Worm (Caenorhabditis elegans) whole organism, late embryonic: ENCODE results near the gene F47B10.8.

Experiments
- C08G9.2 ChIP-seq: sonication (generic microtip); optimal IDR thresholded peaks from 2 replicates; lab custom pipeline; 2016; ENCODE audit warnings: mild to moderate bottlenecking, missing genetic modification characterization, moderate library complexity, missing compliant biosample characterization
- C38D4.7 ChIP-seq: fragments of 200-800 bp; sonication (Bioruptor generic); optimal IDR thresholded peaks from 2 replicates; lab custom pipeline; 2018; ENCODE audit warnings: mild to moderate bottlenecking, missing genetic modification characterization, moderate library complexity, missing compliant biosample characterization
- F13H6.1 ChIP-seq: sonication (generic microtip); optimal IDR thresholded peaks from 2 replicates; lab custom pipeline; 2016; ENCODE audit warnings: missing genetic modification characterization, missing compliant biosample characterization
- Y22D7AL.16 ChIP-seq: sonication (generic microtip); optimal IDR thresholded peaks from 2 replicates; lab custom pipeline; 2016; ENCODE audit warnings: missing genetic modification characterization, missing compliant biosample characterization
- ahr-1 ChIP-seq: sonication (generic microtip); optimal IDR thresholded peaks from 2 replicates; lab custom pipeline; 2016; ENCODE audit warnings: missing genetic modification characterization, missing compliant biosample characterization
- ceh-18 ChIP-seq: sonication (generic microtip); optimal IDR thresholded peaks from 2 replicates; lab custom pipeline; 2016; ENCODE audit warnings: missing genetic modification characterization, missing compliant biosample characterization
- ceh-22 ChIP-seq: sonication (generic microtip); optimal IDR thresholded peaks from 2 replicates; lab custom pipeline; 2017; ENCODE audit warnings: missing biosample characterization, missing genetic modification characterization
- ceh-31 ChIP-seq: sonication (generic microtip); optimal IDR thresholded peaks from 2 replicates; lab custom pipeline; 2016; ENCODE audit warnings: missing genetic modification characterization, missing compliant biosample characterization
- ceh-34 ChIP-seq: sonication (generic microtip); optimal IDR thresholded peaks from 2 replicates; lab custom pipeline; 2016; ENCODE audit warnings: mild to moderate bottlenecking, missing genetic modification characterization, missing compliant biosample characterization
- ceh-45 ChIP-seq: fragments of 200-800 bp; sonication (Bioruptor generic); IDR thresholded peaks from 2 replicates; pipeline ENCODE4 v1.3.6; 2022; ENCODE audit warnings: missing genetic modification reagents, missing genetic modification characterization, missing compliant biosample characterization
- ceh-9 ChIP-seq: sonication (generic microtip); optimal IDR thresholded peaks from 2 replicates; lab custom pipeline; 2016; ENCODE audit warnings: mild to moderate bottlenecking, missing genetic modification characterization, inconsistent platforms, missing compliant biosample characterization
- fax-1 ChIP-seq: sonication (generic microtip); optimal IDR thresholded peaks from 2 replicates; lab custom pipeline; 2016; ENCODE audit warnings: missing genotype, missing genetic modification characterization, missing compliant biosample characterization
- fkh-10 ChIP-seq: fragments of 150-350 bp; optimal IDR thresholded peaks from 2 replicates; lab custom pipeline; 2014; ENCODE audit warnings: missing biosample characterization, missing genetic modification reagents, missing genetic modification characterization
- fkh-6 ChIP-seq: sonication (generic microtip); optimal IDR thresholded peaks from 2 replicates; lab custom pipeline; 2016; ENCODE audit warnings: missing genetic modification characterization, missing compliant biosample characterization
- gmeb-2 ChIP-seq: sonication (generic microtip); optimal IDR thresholded peaks from 2 replicates; lab custom pipeline; 2016; ENCODE audit warnings: missing genetic modification characterization, inconsistent platforms, missing compliant biosample characterization
- hlh-30 ChIP-seq: sonication (generic microtip); optimal IDR thresholded peaks from 2 replicates; lab custom pipeline; 2017; ENCODE audit warnings: antibody characterized with exemption, missing genetic modification characterization, missing compliant biosample characterization; ENCODE audit not compliant: insufficient read depth
- hlh-6 ChIP-seq: sonication (generic microtip); optimal IDR thresholded peaks from 2 replicates; lab custom pipeline; 2016; ENCODE audit warnings: missing genotype, missing genetic modification characterization, missing compliant biosample characterization
- madf-2 ChIP-seq: sonication (generic microtip); optimal IDR thresholded peaks from 2 replicates; lab custom pipeline; 2017; ENCODE audit warnings: missing genetic modification characterization, missing compliant biosample characterization
- nfya-1 ChIP-seq: sonication (generic microtip); optimal IDR thresholded peaks from 2 replicates; lab custom pipeline; 2017; ENCODE audit warnings: missing genetic modification characterization, mild to moderate bottlenecking, missing compliant biosample characterization, antibody characterized with exemption, moderate library complexity
- nhr-232 ChIP-seq: sonication (generic microtip); optimal IDR thresholded peaks from 2 replicates; lab custom pipeline; 2016; ENCODE audit warnings: missing genetic modification characterization, missing compliant biosample characterization
- odd-2 ChIP-seq: sonication (generic microtip); optimal IDR thresholded peaks from 2 replicates; lab custom pipeline; 2017; ENCODE audit warnings: antibody characterized with exemption, mild to moderate bottlenecking, missing genetic modification characterization, missing compliant biosample characterization
- pag-3 ChIP-seq: sonication (generic microtip); optimal IDR thresholded peaks from 2 replicates; lab custom pipeline; 2016; ENCODE audit warnings: missing compliant biosample characterization, missing genetic modification characterization, borderline replicate concordance
- pat-9 ChIP-seq: fragments of 200-800 bp; sonication (Bioruptor generic); optimal IDR thresholded peaks from 2 replicates; lab custom pipeline; 2018; ENCODE audit warnings: mild to moderate bottlenecking, missing genetic modification characterization, moderate library complexity, missing compliant biosample characterization
- pax-1 ChIP-seq: fragments of 150-350 bp; optimal IDR thresholded peaks from 2 replicates; lab custom pipeline; 2014; ENCODE audit warnings: missing biosample characterization, missing genetic modification characterization
- pha-2 ChIP-seq: sonication (generic microtip); optimal IDR thresholded peaks from 2 replicates; lab custom pipeline; 2017; ENCODE audit warnings: mild to moderate bottlenecking, missing genetic modification characterization, missing compliant biosample characterization
- pha-4 ChIP-seq: fragments of 150-350 bp; optimal IDR thresholded peaks from 2 replicates; lab custom pipeline; 2018; ENCODE audit warnings: missing biosample characterization, missing genetic modification reagents, missing genetic modification characterization
- ref-2 ChIP-seq: sonication (generic microtip); optimal IDR thresholded peaks from 2 replicates; lab custom pipeline; 2016; ENCODE audit warnings: missing genetic modification characterization, missing compliant biosample characterization
- sdc-2 ChIP-seq: sonication (generic microtip); optimal IDR thresholded peaks from 2 replicates; lab custom pipeline; 2016; ENCODE audit warnings: missing genotype, missing genetic modification characterization, missing compliant biosample characterization
- sox-2 ChIP-seq: fragments of 200-800 bp; sonication (Bioruptor generic); IDR thresholded peaks from 2 replicates; pipeline ENCODE4 v1.3.6; 2022; ENCODE audit warnings: missing genetic modification reagents, missing genetic modification characterization, missing compliant biosample characterization
- syd-9 ChIP-seq: sonication (generic microtip); optimal IDR thresholded peaks from 2 replicates; lab custom pipeline; 2016; ENCODE audit warnings: mild to moderate bottlenecking, missing genetic modification characterization, moderate library complexity, missing compliant biosample characterization
- tbx-2 ChIP-seq: sonication (generic microtip); optimal IDR thresholded peaks from 2 replicates; lab custom pipeline; 2016; ENCODE audit warnings: missing genetic modification characterization, missing compliant biosample characterization
- unc-42 ChIP-seq: sonication (generic microtip); optimal IDR thresholded peaks from 2 replicates; lab custom pipeline; 2016; ENCODE audit warnings: missing genotype, missing genetic modification characterization, missing compliant biosample characterization
- unc-55 ChIP-seq: sonication (generic microtip); optimal IDR thresholded peaks from 2 replicates; lab custom pipeline; 2017; ENCODE audit warnings: missing biosample characterization, missing genetic modification reagents, missing genetic modification characterization
- unc-86 ChIP-seq: sonication (generic microtip); optimal IDR thresholded peaks from 2 replicates; lab custom pipeline; 2016; ENCODE audit warnings: missing genetic modification characterization, missing compliant biosample characterization
- ztf-16 ChIP-seq: sonication (generic microtip); optimal IDR thresholded peaks from 2 replicates; lab custom pipeline; 2017; ENCODE audit warnings: missing genetic modification characterization, missing compliant biosample characterization

The F47B10.8 gene

ce11 chrX:10948852-10949251 is 38.2 kb upstream of the F47B10.8 start, which contains the start of gene T21B6.3:
Gene T21B6.3 (minus strand): TSS chrX:10948952.
- TF ChIP-seq fkh-10 (GFP tag; lab: Kevin White, UChicago), result no peak
- no peak for TF ChIP-seq Y22D7AL.16 (tag; lab: Kevin White, UChicago)
- TF ChIP-seq pha-2 (tag; lab: Kevin White, UChicago), result no peak
- TF ChIP-seq nhr-232 (tag; lab: Kevin White, UChicago), result no peak
- TF ChIP-seq hlh-30 (tag; lab: Kevin White, UChicago), result no peak
- no peak for TF ChIP-seq sox-2 (GFP tag; lab: Robert Waterston, UW)
- no peak for TF ChIP-seq gmeb-2 (tag; lab: Kevin White, UChicago)
- no peak for TF ChIP-seq C08G9.2 (tag; lab: Kevin White, UChicago)
- TF ChIP-seq sdc-2, result no peak
- TF ChIP-seq hlh-6 (tag; lab: Kevin White, UChicago), result no peak
- no peak for TF ChIP-seq unc-55 (GFP tag; lab: Kevin White, UChicago)
- TF ChIP-seq ceh-22 (tag; lab: Kevin White, UChicago), result no peak
- TF ChIP-seq F13H6.1 (tag; lab: Kevin White, UChicago), result no peak
- no peak for TF ChIP-seq fax-1
- no peak for TF ChIP-seq unc-86 (tag; lab: Kevin White, UChicago)
- TF ChIP-seq fkh-6 (tag; lab: Kevin White, UChicago), result no peak
- TF ChIP-seq ceh-45 (GFP tag; lab: Robert Waterston, UW), result no peak
- no peak for TF ChIP-seq pax-1 (tag; lab: Kevin White, UChicago)
- no peak for TF ChIP-seq ref-2 (tag; lab: Kevin White, UChicago)

- TF ChIP-seq ceh-45 (GFP tag; lab: Robert Waterston, UW) (no peak), nfya-1 (tag; lab: Kevin White, UChicago) (no peak), pag-3 (tag; lab: Kevin White, UChicago) (no peak), ceh-22 (tag; lab: Kevin White, UChicago) (no peak), ceh-9 (tag; lab: Kevin White, UChicago) (no peak), pat-9 (tag; lab: Kevin White, UChicago) (no peak), syd-9 (tag; lab: Kevin White, UChicago) (no peak), odd-2 (no peak), ceh-34 (tag; lab: Kevin White, UChicago) (no peak), ahr-1 (tag; lab: Kevin White, UChicago) (no peak)
Measured at ce11 chrX:10941255-10941654, 30.6 kb upstream of the F47B10.8 start, which contains the start of gene pho-7. Gene pho-7 (minus strand): TSS chrX:10941355.

ce11 chrX:10933308-10934014 is 22.8 kb upstream of the F47B10.8 start:
- TF ChIP-seq ztf-16 (tag; lab: Kevin White, UChicago) (no peak), madf-2 (tag; lab: Kevin White, UChicago) (no peak), unc-55 (GFP tag; lab: Kevin White, UChicago) (no peak), tbx-2 (tag; lab: Kevin White, UChicago) (no peak), pha-4 (no peak), pag-3 (tag; lab: Kevin White, UChicago) (no peak), C38D4.7 (GFP tag; lab: Kevin White, UChicago) (no peak), unc-42 (peak; percentile 64), ceh-31 (tag; lab: Kevin White, UChicago) (peak; percentile 36), syd-9 (tag; lab: Kevin White, UChicago) (no peak)

- TF ChIP-seq ceh-18 (tag; lab: Kevin White, UChicago) (no peak), unc-55 (GFP tag; lab: Kevin White, UChicago) (peak; percentile 17)
Measured at ce11 chrX:10932087-10932486, 21.5 kb upstream of the F47B10.8 start.
